Worm (Caenorhabditis elegans) whole organism, L4 larva: ENCODE data around the gene tag-250.

ENCODE experiments used
- R02D3.7 ChIP-seq: fragments of 150-350 bp; sonication (generic microtip); optimal IDR thresholded peaks from 3 replicates; lab custom pipeline; 2014; ENCODE audit warnings: missing biosample characterization, missing genetic modification characterization
- ama-1 ChIP-seq: fragments of 150-350 bp; optimal IDR thresholded peaks from 2 replicates; lab custom pipeline; 2014; ENCODE audit warnings: inconsistent platforms, mixed read lengths
- ceh-32 ChIP-seq: sonication (generic microtip); optimal IDR thresholded peaks from 2 replicates; lab custom pipeline; 2016; ENCODE audit warnings: mild to moderate bottlenecking, missing genetic modification characterization, missing compliant biosample characterization; ENCODE audit not compliant: poor library complexity
- lin-13 ChIP-seq: fragments of 150-350 bp; optimal IDR thresholded peaks from 2 replicates; lab custom pipeline; 2014; ENCODE audit warnings: missing biosample characterization, missing genetic modification reagents, missing genetic modification characterization
- lsy-2 ChIP-seq, 2 experiments: fragments of 150-350 bp in 1 of 2; sonication (generic microtip) in 1 of 2; optimal IDR thresholded peaks; 2 replicates each; lab custom pipeline; 2014 to 2017; ENCODE audit warnings: missing biosample characterization in 2 of 2, missing genetic modification characterization in 2 of 2
- mdt-29 ChIP-seq: fragments of 200-800 bp; sonication (Bioruptor generic); IDR thresholded peaks from 2 replicates; pipeline ENCODE4 v1.3.6; 2022; ENCODE audit warnings: missing genetic modification reagents, missing genetic modification characterization, missing compliant biosample characterization
- mep-1 ChIP-seq: fragments of 150-350 bp; sonication (generic microtip); optimal IDR thresholded peaks from 3 replicates; lab custom pipeline; 2014; ENCODE audit warnings: missing biosample characterization, missing genetic modification characterization
- set-16 ChIP-seq: fragments of 200-800 bp; sonication (Bioruptor generic); IDR thresholded peaks from 2 replicates; pipeline ENCODE4 v1.3.6; 2022; ENCODE audit warnings: missing genetic modification reagents, missing genetic modification characterization, missing compliant biosample characterization
- snpc-4 ChIP-seq: fragments of 150-350 bp; optimal IDR thresholded peaks from 2 replicates; lab custom pipeline; 2014; ENCODE audit warnings: missing biosample characterization, missing genetic modification characterization
- zag-1 ChIP-seq: fragments of 150-350 bp; optimal IDR thresholded peaks from 2 replicates; lab custom pipeline; 2014; ENCODE audit warnings: missing biosample characterization, missing genetic modification characterization

DNA sequence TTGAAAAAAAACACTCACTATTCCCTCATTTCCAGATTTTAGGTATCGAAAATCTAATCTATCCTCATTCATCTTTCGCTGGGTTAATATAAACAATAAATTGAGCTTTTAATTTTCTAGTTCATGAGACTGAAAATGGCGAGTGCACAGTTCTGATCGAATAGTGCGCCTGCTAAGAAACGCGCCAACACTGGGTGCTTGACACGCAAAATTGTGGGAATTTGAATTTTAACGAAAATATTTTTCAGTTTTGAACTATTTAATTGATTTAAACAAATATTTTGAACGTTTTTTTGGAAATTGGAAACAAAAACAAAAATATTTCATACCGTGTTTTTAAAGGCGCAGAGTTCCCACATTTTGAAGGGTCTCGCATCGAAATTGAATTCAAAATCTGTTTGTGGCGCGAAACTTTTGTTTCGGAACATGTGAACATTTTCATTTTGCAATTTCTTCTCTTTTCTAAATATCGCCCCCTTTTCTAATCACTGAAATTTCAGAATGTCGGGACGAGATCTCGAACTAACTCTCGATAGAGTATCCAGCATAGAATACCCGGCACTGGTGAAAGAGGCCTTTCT, 3.9 kb upstream of the tag-250 start, which contains the start of the genes C29E4.13 and npp-15:
- TF ChIP-seq set-16 (GFP tag; lab: Robert Waterston, UW) (no peak), snpc-4 (tag; lab: Kevin White, UChicago) (no peak), ama-1 (lab: Kevin White, UChicago) (no peak), zag-1 (tag; lab: Kevin White, UChicago) (no peak), lsy-2 (tag; optimal IDR thresholded peaks at IDR 0.05; lab: Kevin White, UChicago) (no peak), mdt-29 (GFP tag; lab: Robert Waterston, UW) (no peak), lin-13 (GFP tag; lab: Kevin White, UChicago) (no peak), mep-1 (tag; lab: Kevin White, UChicago) (peak; percentile 10), R02D3.7 (no peak), ceh-32 (tag; lab: Kevin White, UChicago) (no peak)
